Worm (Caenorhabditis elegans): ENCODE measurements around the gene lin-13.

Gene lin-13

DNA sequence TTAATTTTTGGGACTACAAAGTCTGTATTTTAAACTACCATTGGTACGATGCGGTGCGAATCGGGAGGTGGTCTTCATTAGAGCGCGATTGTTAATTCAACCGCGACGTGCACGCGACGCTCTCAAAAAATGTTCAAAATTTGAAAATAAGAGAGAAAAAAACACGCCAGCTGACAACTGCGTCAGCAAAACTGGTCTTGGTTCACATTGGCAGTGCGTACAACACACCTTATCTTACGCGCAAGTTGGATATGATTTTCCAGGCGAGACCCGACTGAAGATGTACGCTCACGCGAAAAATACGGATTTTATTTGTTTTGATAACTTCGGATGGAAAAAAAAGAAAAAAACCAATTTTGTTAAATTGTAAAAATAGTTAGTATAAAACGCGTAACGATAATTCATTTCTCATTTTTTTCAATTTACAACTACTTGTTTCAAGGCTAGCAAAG is 2.6 kb upstream of the lin-13 start, which contains the start of gene C03B8.3:
C03B8.3 (plus strand) TSS at position 402 of the 452 bp plus-strand sequence.
- TF ChIP-seq F13H6.1 (tag; optimal IDR thresholded peaks at IDR 0.05) = no peak
- TF ChIP-seq nhr-129 (tag; optimal IDR thresholded peaks at IDR 0.05) = no peak
- peak in 1 of 2 experiments; percentile 37 for TF ChIP-seq lsy-2 (tag; optimal IDR thresholded peaks at IDR 0.05)
- TF ChIP-seq lin-39 (tag; optimal IDR thresholded peaks at IDR 0.05) = no peak
- TF ChIP-seq elt-1 (tag; optimal IDR thresholded peaks at IDR 0.05) = no peak
- no peak for TF ChIP-seq sem-4 (tag; optimal IDR thresholded peaks at IDR 0.05)
- TF ChIP-seq mbf-1 (tag; optimal IDR thresholded peaks at IDR 0.05) = no peak
- TF ChIP-seq lin-13 (GFP tag; optimal IDR thresholded peaks at IDR 0.05) = peak; percentile 69
- no peak for TF ChIP-seq nhr-11 (tag; optimal IDR thresholded peaks at IDR 0.05)
- TF ChIP-seq gmeb-1 (tag; optimal IDR thresholded peaks at IDR 0.05) = no peak
- TF ChIP-seq nhr-25 (tag; optimal IDR thresholded peaks at IDR 0.05) = no peak
- TF ChIP-seq zag-1 (tag; optimal IDR thresholded peaks at IDR 0.05) = no peak
- no peak for TF ChIP-seq mab-5 (tag; optimal IDR thresholded peaks at IDR 0.05)
- no peak for TF ChIP-seq snpc-4 (tag; optimal IDR thresholded peaks at IDR 0.05)
- TF ChIP-seq C34F6.9 (tag; optimal IDR thresholded peaks at IDR 0.05) = no peak
- no peak for TF ChIP-seq nhr-237 (tag; optimal IDR thresholded peaks at IDR 0.05)
- TF ChIP-seq nhr-23 (tag; optimal IDR thresholded peaks at IDR 0.05) = no peak
- TF ChIP-seq unc-55 (GFP tag; optimal IDR thresholded peaks at IDR 0.05) = peak; percentile 47
- no peak for TF ChIP-seq nhr-10 (tag; optimal IDR thresholded peaks at IDR 0.05)

DNA sequence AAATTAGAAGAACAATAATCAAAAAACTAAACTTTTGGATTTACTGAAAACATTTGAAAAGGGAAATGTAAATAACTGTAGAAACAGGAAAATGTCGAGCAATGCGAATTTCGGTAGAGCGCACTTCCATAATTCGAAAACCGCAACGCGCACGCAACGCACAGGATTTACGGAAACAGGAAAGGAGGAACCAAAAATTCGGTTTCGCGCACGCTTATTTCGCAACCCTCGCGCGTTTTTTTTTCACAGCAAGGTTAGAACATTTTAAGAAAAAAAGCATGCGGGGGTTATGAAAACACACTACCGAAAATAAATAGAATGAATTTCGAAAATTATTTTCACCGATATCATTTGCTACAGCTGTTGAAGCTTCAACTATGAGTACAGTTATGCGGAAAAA is 2.2 kb upstream of the lin-13 start:
- TF ChIP-seq unc-55 (GFP tag; optimal IDR thresholded peaks at IDR 0.05) (peak; percentile 14), ama-1 (optimal IDR thresholded peaks at IDR 0.05) (no peak)

DNA sequence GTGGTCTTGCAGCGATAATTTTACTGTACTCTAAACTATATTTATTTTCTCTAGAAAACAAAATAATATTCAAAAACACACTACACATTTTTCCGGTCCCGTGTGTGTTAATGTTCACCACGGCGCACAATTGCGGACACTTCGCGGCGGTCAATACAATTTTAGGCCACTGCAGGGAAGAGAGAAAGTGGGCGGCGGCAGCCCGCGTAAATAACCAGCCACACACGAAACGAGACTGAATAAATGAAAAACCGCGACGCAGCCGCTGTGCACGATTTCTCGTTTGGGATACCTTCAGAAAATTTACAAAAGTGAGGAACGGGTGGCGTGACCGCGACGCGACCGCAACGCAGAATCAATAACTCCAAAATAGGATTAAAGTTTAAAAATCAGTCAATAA is 1.7 kb upstream of the lin-13 start:
- TF ChIP-seq dmd-4 (tag; optimal IDR thresholded peaks at IDR 0.05) (no peak), lin-11 (tag; optimal IDR thresholded peaks at IDR 0.05) (peak; percentile 41), crh-2 (tag; optimal IDR thresholded peaks at IDR 0.05) (peak; percentile 41), unc-62 (GFP tag; optimal IDR thresholded peaks at IDR 0.05) (no peak), ceh-82 (tag; optimal IDR thresholded peaks at IDR 0.05) (no peak), sem-4 (tag; optimal IDR thresholded peaks at IDR 0.05) (no peak), unc-55 (GFP tag; optimal IDR thresholded peaks at IDR 0.05) (peak; percentile 38), nhr-11 (tag; optimal IDR thresholded peaks at IDR 0.05) (no peak), elt-1 (tag; optimal IDR thresholded peaks at IDR 0.05) (no peak), sma-3 (GFP tag; optimal IDR thresholded peaks at IDR 0.05) (no peak), ztf-4 (tag; optimal IDR thresholded peaks at IDR 0.05) (no peak), elt-3 (tag; optimal IDR thresholded peaks at IDR 0.05) (no peak), snpc-4 (tag; optimal IDR thresholded peaks at IDR 0.05) (no peak), peb-1 (tag; optimal IDR thresholded peaks at IDR 0.05) (no peak), nhr-129 (tag; optimal IDR thresholded peaks at IDR 0.05) (peak; percentile 37), ceh-16 (tag; optimal IDR thresholded peaks at IDR 0.05) (no peak), ZK546.5 (tag; optimal IDR thresholded peaks at IDR 0.05) (no peak), lsy-2 (tag; optimal IDR thresholded peaks at IDR 0.05) (peak in 1 of 2 experiments; percentile 63), C34F6.9 (tag; optimal IDR thresholded peaks at IDR 0.05) (peak; percentile 61), nhr-23 (tag; optimal IDR thresholded peaks at IDR 0.05) (no peak), mdl-1 (tag; optimal IDR thresholded peaks at IDR 0.05) (no peak), egl-27 (tag; optimal IDR thresholded peaks at IDR 0.05) (no peak), zag-1 (tag; optimal IDR thresholded peaks at IDR 0.05) (no peak), lin-13 (GFP tag; optimal IDR thresholded peaks at IDR 0.05) (peak; percentile 95), nhr-6 (tag; optimal IDR thresholded peaks at IDR 0.05) (no peak), nhr-21 (tag; optimal IDR thresholded peaks at IDR 0.05) (no peak), fos-1 (tag; optimal IDR thresholded peaks at IDR 0.05) (no peak), F13H6.1 (tag; optimal IDR thresholded peaks at IDR 0.05) (peak; percentile 36), nhr-10 (tag; optimal IDR thresholded peaks at IDR 0.05) (peak; percentile 1)

DNA sequence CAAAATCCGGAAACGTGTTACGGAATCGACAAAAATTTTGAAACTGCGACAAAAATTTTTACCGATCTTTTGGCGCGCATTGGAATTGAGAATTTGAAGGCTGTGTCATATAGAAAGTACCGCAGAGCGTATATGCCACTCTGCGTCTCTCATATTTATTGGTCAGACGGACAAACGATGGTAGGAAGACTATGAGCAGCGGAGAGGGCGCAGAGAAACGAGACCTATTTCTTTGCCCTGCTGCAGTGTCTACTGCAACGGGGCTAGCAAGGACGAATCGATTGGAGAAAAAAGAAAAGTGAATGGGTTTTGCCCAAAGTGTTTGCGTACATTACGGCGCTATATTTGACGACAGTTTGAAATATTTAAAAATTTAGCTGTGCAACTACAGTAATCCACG is 775 bp upstream of the lin-13 start:
- TF ChIP-seq sem-4 (tag; optimal IDR thresholded peaks at IDR 0.05) = peak; percentile 80
- peak; percentile 58 for TF ChIP-seq snpc-4 (tag; optimal IDR thresholded peaks at IDR 0.05)
- peak; percentile 62 for TF ChIP-seq zag-1 (tag; optimal IDR thresholded peaks at IDR 0.05)
- TF ChIP-seq mdl-1 (tag; optimal IDR thresholded peaks at IDR 0.05) = no peak
- TF ChIP-seq nhr-6 (tag; optimal IDR thresholded peaks at IDR 0.05) = peak; percentile 64
- TF ChIP-seq nhr-10 (tag; optimal IDR thresholded peaks at IDR 0.05) = peak; percentile 3
- peak; percentile 71 for TF ChIP-seq nhr-25 (tag; optimal IDR thresholded peaks at IDR 0.05)
- TF ChIP-seq nhr-77 (tag; optimal IDR thresholded peaks at IDR 0.05) = no peak
- TF ChIP-seq unc-55 (GFP tag; optimal IDR thresholded peaks at IDR 0.05) = peak; percentile 80
- TF ChIP-seq mab-5 (tag; optimal IDR thresholded peaks at IDR 0.05) = peak; percentile 46
- TF ChIP-seq F13H6.1 (tag; optimal IDR thresholded peaks at IDR 0.05) = peak; percentile 82
- TF ChIP-seq ama-1 (optimal IDR thresholded peaks at IDR 0.05) = peak; percentile 25
- peak; percentile 72 for TF ChIP-seq lin-11 (tag; optimal IDR thresholded peaks at IDR 0.05)
- peak; percentile 64 for TF ChIP-seq ztf-4 (tag; optimal IDR thresholded peaks at IDR 0.05)
- TF ChIP-seq lin-13 (GFP tag; optimal IDR thresholded peaks at IDR 0.05) = peak; percentile 98
- peak; percentile 58 for TF ChIP-seq blmp-1 (tag; optimal IDR thresholded peaks at IDR 0.05; ENCODE audit: insufficient read depth)
- peak; percentile 55 for TF ChIP-seq sma-3 (GFP tag; optimal IDR thresholded peaks at IDR 0.05)
- no peak for TF ChIP-seq skn-1 (tag; optimal IDR thresholded peaks at IDR 0.05)
- TF ChIP-seq ceh-16 (tag; optimal IDR thresholded peaks at IDR 0.05) = no peak
- no peak for TF ChIP-seq elt-3 (tag; optimal IDR thresholded peaks at IDR 0.05)
- peak; percentile 83 for TF ChIP-seq crh-2 (tag; optimal IDR thresholded peaks at IDR 0.05)
- no peak for TF ChIP-seq ceh-82 (tag; optimal IDR thresholded peaks at IDR 0.05)
- TF ChIP-seq lsy-2 (tag; optimal IDR thresholded peaks at IDR 0.05) = peak; percentile 41 to 88
- TF ChIP-seq C34F6.9 (tag; optimal IDR thresholded peaks at IDR 0.05) = peak; percentile 92
- peak; percentile 94 for TF ChIP-seq nhr-129 (tag; optimal IDR thresholded peaks at IDR 0.05)
- TF ChIP-seq mbf-1 (tag; optimal IDR thresholded peaks at IDR 0.05) = no peak
- no peak for TF ChIP-seq unc-39 (tag; optimal IDR thresholded peaks at IDR 0.05)
- peak; percentile 66 for TF ChIP-seq fos-1 (tag; optimal IDR thresholded peaks at IDR 0.05)
- TF ChIP-seq sma-9 (GFP tag; optimal IDR thresholded peaks at IDR 0.05) = peak; percentile 55
- TF ChIP-seq sma-9 (tag; optimal IDR thresholded peaks at IDR 0.05) = no peak
- TF ChIP-seq egl-27 (tag; optimal IDR thresholded peaks at IDR 0.05) = peak; percentile 25
- no peak for TF ChIP-seq nhr-237 (tag; optimal IDR thresholded peaks at IDR 0.05)
- TF ChIP-seq gmeb-1 (tag; optimal IDR thresholded peaks at IDR 0.05) = peak; percentile 76

Measured in whole organism, L2 larva.